In the genomic region with DNA sequence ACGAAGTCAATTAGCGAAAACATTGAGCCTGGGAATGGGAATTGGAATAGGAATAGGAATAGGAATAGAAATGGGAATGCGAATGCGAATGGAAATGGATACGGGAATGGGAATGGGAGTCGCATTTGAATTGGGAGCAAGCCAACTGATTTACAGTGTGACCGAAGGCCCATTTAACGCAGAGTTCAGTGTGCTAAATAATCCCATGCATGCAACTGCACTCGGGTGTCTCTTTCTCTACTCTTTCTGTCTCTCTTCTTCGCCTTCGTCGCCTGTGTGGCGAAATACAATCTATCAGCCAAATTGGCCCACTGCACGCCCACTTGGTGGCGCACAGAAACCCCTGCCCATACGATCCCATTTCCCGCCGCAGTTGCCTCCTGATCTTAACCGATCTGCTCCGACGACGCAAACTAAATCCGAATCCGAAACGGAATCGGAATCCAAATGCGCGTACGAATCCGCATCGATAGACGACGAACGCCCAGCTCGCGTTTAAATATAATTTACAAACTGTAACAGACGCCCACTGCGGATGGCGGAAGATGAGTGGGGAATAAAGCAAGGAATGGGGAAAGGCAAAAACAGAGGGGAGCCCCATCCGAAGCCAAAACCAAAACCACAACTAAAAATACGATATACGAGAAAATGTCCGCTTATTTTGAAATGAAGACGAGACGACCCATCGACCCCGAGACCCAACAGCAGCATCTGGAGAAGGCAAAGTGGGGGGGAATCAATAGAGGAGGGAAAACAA, we compare ENCODE assay signal across 1 fruit fly cellular context.
TF ChIP-seq lines count a peak whose summit lies in the region.

No protein-coding gene starts in this region.

TF ChIP-seq in whole organism, embryonic, 481 proteins besides CTCF, POLR2A, EP300 and RAD21 (continued from another document):
- TF ChIP-seq zen2 (GFP tag; IDR thresholded peaks at IDR 0.05; lab: Robert Waterston, UW; ENCODE audit: partially characterized antibody) (0 out of 3 replicates have a peak, but pooled peaks have one; percentile 16), CG18599 (GFP tag; optimal IDR thresholded peaks at IDR 0.05; lab: Kevin White, UChicago) (no peak), CG12659 (GFP tag; optimal IDR thresholded peaks at IDR 0.05; lab: Kevin White, UChicago) (no peak), Antp (GFP tag; optimal IDR thresholded peaks at IDR 0.05; lab: Kevin White, UChicago) (no peak), ci (GFP tag; IDR thresholded peaks at IDR 0.05; lab: Robert Waterston, UW) (no peak), ase (GFP tag; IDR thresholded peaks at IDR 0.05; lab: Robert Waterston, UW) (no peak), caup (GFP tag; optimal IDR thresholded peaks at IDR 0.05; lab: Kevin White, UChicago; ENCODE audit: severe bottlenecking) (no peak), fu2 (GFP tag; optimal IDR thresholded peaks at IDR 0.05; lab: Kevin White, UChicago) (no peak), CG4328 (GFP tag; optimal IDR thresholded peaks at IDR 0.05; lab: Kevin White, UChicago) (no peak), seq (GFP tag; IDR thresholded peaks at IDR 0.05; lab: Robert Waterston, UW) (no peak), CG12769 (tag; optimal IDR thresholded peaks at IDR 0.05; lab: Kevin White, UChicago) (peak; percentile 58), Sox100B (GFP tag; optimal IDR thresholded peaks at IDR 0.05; lab: Kevin White, UChicago) (no peak), sr (GFP tag; IDR thresholded peaks at IDR 0.05; lab: Robert Waterston, UW) (peak; percentile 87), Opbp (GFP tag; IDR thresholded peaks at IDR 0.05; lab: Robert Waterston, UW; ENCODE audit: partially characterized antibody) (no peak), gsb (GFP tag; IDR thresholded peaks at IDR 0.05; lab: Robert Waterston, UW) (no peak), sna (GFP tag; IDR thresholded peaks at IDR 0.05; lab: Robert Waterston, UW; ENCODE audit: partially characterized antibody) (0 out of 2 replicates have a peak, but pooled peaks have one; percentile 27), fd3F (GFP tag; optimal IDR thresholded peaks at IDR 0.05; lab: Kevin White, UChicago) (no peak), CG34376 (GFP tag; optimal IDR thresholded peaks at IDR 0.05; lab: Kevin White, UChicago) (no peak), Ssrp (tag; optimal IDR thresholded peaks at IDR 0.05; lab: Kevin White, UChicago) (no peak), HLHmδ (GFP tag; optimal IDR thresholded peaks at IDR 0.05; lab: Kevin White, UChicago) (no peak), CG6654 (GFP tag; optimal IDR thresholded peaks at IDR 0.05; lab: Kevin White, UChicago) (no peak), Ada2b (GFP tag; IDR thresholded peaks at IDR 0.05; lab: Robert Waterston, UW) (no peak), ssp (GFP tag; IDR thresholded peaks at IDR 0.05; lab: Robert Waterston, UW) (no peak), stwl (tag; optimal IDR thresholded peaks at IDR 0.05; lab: Kevin White, UChicago) (peak; percentile 95), CG4282 (GFP tag; optimal IDR thresholded peaks at IDR 0.05; lab: Kevin White, UChicago) (no peak), dysf (GFP tag; IDR thresholded peaks at IDR 0.05; lab: Robert Waterston, UW) (no peak), peb (GFP tag; IDR thresholded peaks at IDR 0.05; lab: Robert Waterston, UW) (no peak), CG32772 (GFP tag; IDR thresholded peaks at IDR 0.05; lab: Robert Waterston, UW) (no peak), Xrp1 (GFP tag; IDR thresholded peaks at IDR 0.05; lab: Robert Waterston, UW) (no peak), CoRest (tag; optimal IDR thresholded peaks at IDR 0.05; lab: Kevin White, UChicago) (no peak), onecut (GFP tag; IDR thresholded peaks at IDR 0.05; lab: Robert Waterston, UW) (no peak), chif (GFP tag; optimal IDR thresholded peaks at IDR 0.05; lab: Kevin White, UChicago) (no peak), B-H2 (GFP tag; optimal IDR thresholded peaks at IDR 0.05; lab: Kevin White, UChicago) (no peak), CG1233 (GFP tag; optimal IDR thresholded peaks at IDR 0.05; lab: Kevin White, UChicago) (no peak), eve (GFP tag; optimal IDR thresholded peaks at IDR 0.05; lab: Kevin White, UChicago) (no peak), dan (GFP tag; IDR thresholded peaks at IDR 0.05; lab: Robert Waterston, UW) (no peak), repo (GFP tag; optimal IDR thresholded peaks at IDR 0.05; lab: Kevin White, UChicago) (no peak), sim (GFP tag; IDR thresholded peaks at IDR 0.05; lab: Robert Waterston, UW) (no peak), gcm (GFP tag; optimal IDR thresholded peaks at IDR 0.05; lab: Kevin White, UChicago) (no peak), CG17359 (tag; optimal IDR thresholded peaks at IDR 0.05; lab: Kevin White, UChicago) (no peak), Med (GFP tag; lab: Kevin White, UChicago) (peak; percentile 62), Rx (GFP tag; IDR thresholded peaks at IDR 0.05; lab: Robert Waterston, UW) (0 out of 2 replicates have a peak, but pooled peaks have one; percentile 5), CG15696 (tag; optimal IDR thresholded peaks at IDR 0.05; lab: Kevin White, UChicago) (no peak), al (GFP tag; IDR thresholded peaks at IDR 0.05; lab: Robert Waterston, UW) (no peak), CG8359 (GFP tag; optimal IDR thresholded peaks at IDR 0.05; lab: Kevin White, UChicago; ENCODE audit: borderline replicate concordance) (no peak), CG10274 (GFP tag; optimal IDR thresholded peaks at IDR 0.05; lab: Kevin White, UChicago) (no peak), eyg (GFP tag; optimal IDR thresholded peaks at IDR 0.05; lab: Kevin White, UChicago) (no peak), HLH54F (GFP tag; optimal IDR thresholded peaks at IDR 0.05; lab: Kevin White, UChicago) (no peak), z (GFP tag; IDR thresholded peaks at IDR 0.05; lab: Robert Waterston, UW) (no peak), crol (GFP tag; IDR thresholded peaks at IDR 0.05; lab: Robert Waterston, UW) (peak; percentile 69), CG2199 (GFP tag; IDR thresholded peaks at IDR 0.05; lab: Robert Waterston, UW) (0 out of 3 replicates have a peak, but pooled peaks have one; percentile 9), schlank (tag; optimal IDR thresholded peaks at IDR 0.05; lab: Kevin White, UChicago) (no peak), CG1792 (GFP tag; optimal IDR thresholded peaks at IDR 0.05; lab: Kevin White, UChicago) (no peak), CHES-1-like (GFP tag; optimal IDR thresholded peaks at IDR 0.05; lab: Kevin White, UChicago) (no peak), gsb-n (tag; optimal IDR thresholded peaks at IDR 0.05; lab: Kevin White, UChicago) (no peak), h (optimal IDR thresholded peaks at IDR 0.05; lab: Kevin White, UChicago) (no peak), CG11456 (GFP tag; IDR thresholded peaks at IDR 0.05; lab: Robert Waterston, UW) (no peak), cato (GFP tag; optimal IDR thresholded peaks at IDR 0.05; lab: Kevin White, UChicago; ENCODE audit: borderline replicate concordance) (no peak), NFAT (GFP tag; IDR thresholded peaks at IDR 0.05; lab: Robert Waterston, UW) (no peak), Atf6 (GFP tag; IDR thresholded peaks at IDR 0.05; lab: Robert Waterston, UW) (no peak), CG3065 (GFP tag; optimal IDR thresholded peaks at IDR 0.05; lab: Kevin White, UChicago) (no peak), Bdp1 (GFP tag; optimal IDR thresholded peaks at IDR 0.05; lab: Kevin White, UChicago) (no peak), gfzf (GFP tag; optimal IDR thresholded peaks at IDR 0.05; lab: Kevin White, UChicago) (no peak), CG17802 (tag; optimal IDR thresholded peaks at IDR 0.05; lab: Kevin White, UChicago) (no peak), Oli (tag; optimal IDR thresholded peaks at IDR 0.05; lab: Kevin White, UChicago) (no peak), dpn (GFP tag; optimal IDR thresholded peaks at IDR 0.05; lab: Kevin White, UChicago) (no peak), Aef1 (GFP tag; IDR thresholded peaks at IDR 0.05; lab: Robert Waterston, UW) (no peak), cg (GFP tag; optimal IDR thresholded peaks at IDR 0.05; lab: Kevin White, UChicago) (no peak), Asciz (GFP tag; optimal IDR thresholded peaks at IDR 0.05; lab: Kevin White, UChicago) (no peak), Kr (GFP tag; optimal IDR thresholded peaks at IDR 0.05; lab: Kevin White, UChicago) (no peak), Dref (GFP tag; IDR thresholded peaks at IDR 0.05; lab: Robert Waterston, UW) (no peak), CG3163 (GFP tag; optimal IDR thresholded peaks at IDR 0.05; lab: Kevin White, UChicago) (no peak), ATbp (GFP tag; optimal IDR thresholded peaks at IDR 0.05; lab: Kevin White, UChicago) (no peak), salm (tag; optimal IDR thresholded peaks at IDR 0.05; lab: Kevin White, UChicago) (no peak), tap (tag; optimal IDR thresholded peaks at IDR 0.05; lab: Kevin White, UChicago) (no peak), otp (GFP tag; IDR thresholded peaks at IDR 0.05; lab: Robert Waterston, UW) (no peak), dimm (GFP tag; IDR thresholded peaks at IDR 0.05; lab: Robert Waterston, UW) (no peak), CG14667 (GFP tag; IDR thresholded peaks at IDR 0.05; lab: Robert Waterston, UW) (no peak), Six4 (GFP tag; optimal IDR thresholded peaks at IDR 0.05; lab: Kevin White, UChicago) (no peak), CG9797 (GFP tag; optimal IDR thresholded peaks at IDR 0.05; lab: Kevin White, UChicago) (no peak), hbn (GFP tag; IDR thresholded peaks at IDR 0.05; lab: Robert Waterston, UW; ENCODE audit: partially characterized antibody) (no peak), jumu (GFP tag; optimal IDR thresholded peaks at IDR 0.05; lab: Kevin White, UChicago) (no peak), lov (optimal IDR thresholded peaks at IDR 0.05; lab: Kevin White, UChicago) (no peak), lov (GFP tag; IDR thresholded peaks at IDR 0.05; lab: Robert Waterston, UW) (no peak), so (GFP tag; IDR thresholded peaks at IDR 0.05; lab: Robert Waterston, UW) (peak; percentile 70; the same call in 2 of the 3 replicates), twi (tag; optimal IDR thresholded peaks at IDR 0.05; lab: Kevin White, UChicago) (no peak), Lim3 (GFP tag; IDR thresholded peaks at IDR 0.05; lab: Robert Waterston, UW) (no peak), chn (GFP tag; optimal IDR thresholded peaks at IDR 0.05; lab: Kevin White, UChicago) (no peak), CG15269 (tag; optimal IDR thresholded peaks at IDR 0.05; lab: Kevin White, UChicago) (no peak), CG12071 (GFP tag; optimal IDR thresholded peaks at IDR 0.05; lab: Kevin White, UChicago) (no peak), row (GFP tag; IDR thresholded peaks at IDR 0.05; lab: Robert Waterston, UW) (no peak), Hsf (GFP tag; optimal IDR thresholded peaks at IDR 0.05; lab: Kevin White, UChicago) (no peak), Dll (GFP tag; IDR thresholded peaks at IDR 0.05; lab: Robert Waterston, UW; ENCODE audit: partially characterized antibody) (0 out of 4 replicates have a peak, but pooled peaks have one; percentile 23)
